Worm (Caenorhabditis elegans): ENCODE data around the gene Y57G11C.52.

Y57G11C.52 gene

ce11 chrIV:14836885-14837284 is 16.9 kb upstream of the Y57G11C.52 start, which contains the start of gene Y57G11C.22 (continued):
- TF ChIP-seq ceh-8 (GFP tag; optimal IDR thresholded peaks at IDR 0.05) (no peak), jun-1 (tag; optimal IDR thresholded peaks at IDR 0.05) (no peak), F16B12.6 (tag; optimal IDR thresholded peaks at IDR 0.05) (no peak), ceh-63 (GFP tag; optimal IDR thresholded peaks at IDR 0.05) (no peak), unc-98 (GFP tag; IDR thresholded peaks at IDR 0.05) (no peak), skn-1 (tag; optimal IDR thresholded peaks at IDR 0.05) (no peak), pqm-1 (tag; optimal IDR thresholded peaks at IDR 0.05) (no peak)

- no peak for TF ChIP-seq mef-2 (tag; optimal IDR thresholded peaks at IDR 0.05)
- TF ChIP-seq nhr-12 (tag; optimal IDR thresholded peaks at IDR 0.05) = no peak
- TF ChIP-seq snu-23 (GFP tag; optimal IDR thresholded peaks at IDR 0.05) = peak; percentile 96
- TF ChIP-seq unc-30 (tag; optimal IDR thresholded peaks at IDR 0.05) = no peak
- no peak for TF ChIP-seq tlp-1 (tag; optimal IDR thresholded peaks at IDR 0.05)
- TF ChIP-seq blmp-1 (tag; optimal IDR thresholded peaks at IDR 0.05) = peak; percentile 44
- TF ChIP-seq nhr-19 (GFP tag; conservative IDR thresholded peaks at IDR 0.05) = peak; percentile 87
- peak; percentile 82 for TF ChIP-seq tbx-2 (tag; optimal IDR thresholded peaks at IDR 0.05)
- TF ChIP-seq lsy-2 (tag; optimal IDR thresholded peaks at IDR 0.05) = peak; percentile 72 to 87
- TF ChIP-seq aha-1 (tag; optimal IDR thresholded peaks at IDR 0.05) = no peak
- peak in 2 of 6 experiments; percentile 72 to 74 for TF ChIP-seq elt-3 (tag; optimal IDR thresholded peaks at IDR 0.05)
- TF ChIP-seq nhr-84 (tag; optimal IDR thresholded peaks at IDR 0.05) = no peak
- TF ChIP-seq ama-1 (optimal IDR thresholded peaks at IDR 0.05) = no peak
- TF ChIP-seq C16A3.4 (tag; optimal IDR thresholded peaks at IDR 0.05) = peak; percentile 75
- TF ChIP-seq nhr-20 (tag; optimal IDR thresholded peaks at IDR 0.05) = peak; percentile 88
- TF ChIP-seq nhr-28 (tag; optimal IDR thresholded peaks at IDR 0.05) = no peak
- peak in 1 of 2 experiments; percentile 85 for TF ChIP-seq ztf-11 (tag; optimal IDR thresholded peaks at IDR 0.05)
- TF ChIP-seq nhr-90 (tag; optimal IDR thresholded peaks at IDR 0.05; ENCODE audit: poor library complexity) = peak; percentile 93
- TF ChIP-seq lin-39 (tag; optimal IDR thresholded peaks at IDR 0.05) = peak; percentile 79
- peak; percentile 75 for TF ChIP-seq xbp-1 (tag; optimal IDR thresholded peaks at IDR 0.05)
- TF ChIP-seq ceh-90 (tag; optimal IDR thresholded peaks at IDR 0.05) = peak; percentile 32
- TF ChIP-seq lin-35 (GFP tag; optimal IDR thresholded peaks at IDR 0.05) = peak; percentile 54 to 83
- TF ChIP-seq pag-3 (tag; optimal IDR thresholded peaks at IDR 0.05; ENCODE audit: borderline replicate concordance, insufficient read depth) = peak; percentile 54
- no peak for TF ChIP-seq vab-15 (tag; optimal IDR thresholded peaks at IDR 0.05)
- TF ChIP-seq zip-4 (GFP tag; optimal IDR thresholded peaks at IDR 0.05) = peak; percentile 58
- TF ChIP-seq pqm-1 (tag; optimal IDR thresholded peaks at IDR 0.05) = no peak
- peak; percentile 32; the same call in 1 of the 2 replicates for TF ChIP-seq isw-1 (GFP tag; IDR thresholded peaks at IDR 0.05)
- no peak for TF ChIP-seq Y116A8C.19 (tag; optimal IDR thresholded peaks at IDR 0.05; ENCODE audit: borderline replicate concordance)
- no peak for TF ChIP-seq ets-5 (GFP tag; IDR thresholded peaks at IDR 0.05)
- no peak for TF ChIP-seq egl-27 (tag; optimal IDR thresholded peaks at IDR 0.05)
- TF ChIP-seq rnt-1 (tag; optimal IDR thresholded peaks at IDR 0.05) = peak; percentile 82
- peak; percentile 38 to 68 (median 56) for TF ChIP-seq ceh-82 (tag; optimal IDR thresholded peaks at IDR 0.05)
- peak; percentile 40 for TF ChIP-seq elt-2 (tag; optimal IDR thresholded peaks at IDR 0.05)
- TF ChIP-seq efl-3 (GFP tag; optimal IDR thresholded peaks at IDR 0.05) = no peak
- peak; percentile 73 to 78 for TF ChIP-seq efl-1 (optimal IDR thresholded peaks at IDR 0.05)
- peak; percentile 39 to 93 for TF ChIP-seq efl-1 (GFP tag; optimal IDR thresholded peaks at IDR 0.05 in 1 of 2)
- TF ChIP-seq grh-1 (GFP tag; IDR thresholded peaks at IDR 0.05) = no peak
- peak; percentile 55 for TF ChIP-seq nhr-77 (tag; optimal IDR thresholded peaks at IDR 0.05)
- peak; percentile 93 for TF ChIP-seq nhr-71 (tag; optimal IDR thresholded peaks at IDR 0.05)
- TF ChIP-seq ces-1 (GFP tag; optimal IDR thresholded peaks at IDR 0.05) = no peak
- TF ChIP-seq unc-62 (GFP tag; optimal IDR thresholded peaks at IDR 0.05) = no peak
- peak in 1 of 2 experiments; percentile 40 for TF ChIP-seq mdl-1 (tag; optimal IDR thresholded peaks at IDR 0.05)
- peak; percentile 74 for TF ChIP-seq lin-13 (GFP tag; optimal IDR thresholded peaks at IDR 0.05)
- peak; percentile 5 for TF ChIP-seq lin-15B (tag; optimal IDR thresholded peaks at IDR 0.05)
- TF ChIP-seq sup-37 (GFP tag; optimal IDR thresholded peaks at IDR 0.05) = peak; percentile 27
- no peak for TF ChIP-seq sptf-1 (tag; optimal IDR thresholded peaks at IDR 0.05)
These were observed 15.7 kb upstream of the Y57G11C.52 start for ce11 chrIV:14838095-14838494.
